Fruit fly (Drosophila melanogaster) whole organism, pupa: Measurements from ENCODE around the gene loj.

ENCODE experiments used
- CG10348 ChIP-seq: fragments of 200-800 bp; sonication (Bioruptor generic); IDR thresholded peaks from 2 replicates; pipeline ENCODE4 v1.3.6; 2022; ENCODE audit warnings: missing biosample characterization, missing genetic modification characterization
- CG12605 ChIP-seq: fragments of 200-800 bp; sonication (Bioruptor generic); IDR thresholded peaks from 2 replicates; pipeline ENCODE4 v1.3.6; 2022; ENCODE audit warnings: missing biosample characterization, missing genetic modification characterization
- CG13204 ChIP-seq: fragments of 200-800 bp; sonication (Bioruptor generic); optimal IDR thresholded peaks from 2 replicates; lab custom pipeline; 2018; ENCODE audit warnings: missing biosample characterization, mild to moderate bottlenecking, missing genetic modification characterization, moderate library complexity
- CG14655 ChIP-seq: fragments of 200-800 bp; sonication (Bioruptor generic); optimal IDR thresholded peaks from 3 replicates; lab custom pipeline; 2017; ENCODE audit warnings: mild to moderate bottlenecking, missing biosample characterization, missing genetic modification reagents, missing genetic modification characterization
- CG15710 ChIP-seq: fragments of 200-800 bp; sonication (Bioruptor generic); optimal IDR thresholded peaks from 2 replicates; lab custom pipeline; 2018; ENCODE audit warnings: missing biosample characterization, mild to moderate bottlenecking, missing genetic modification characterization, moderate library complexity
- CG17806 ChIP-seq: fragments of 200-800 bp; sonication (Bioruptor generic); optimal IDR thresholded peaks from 2 replicates; lab custom pipeline; 2018; ENCODE audit warnings: missing biosample characterization, mild to moderate bottlenecking, missing genetic modification characterization, moderate library complexity
- CG32121 ChIP-seq: fragments of 200-800 bp; sonication (Bioruptor generic); IDR thresholded peaks from 2 replicates; pipeline ENCODE4 v1.3.6; 2022; ENCODE audit warnings: missing biosample characterization, missing genetic modification characterization
- CG34367 ChIP-seq: fragments of 200-800 bp; sonication (Bioruptor generic); optimal IDR thresholded peaks from 2 replicates; lab custom pipeline; 2018; ENCODE audit warnings: missing biosample characterization, mild to moderate bottlenecking, missing genetic modification characterization
- CG4496 ChIP-seq: fragments of 200-800 bp; sonication (Bioruptor generic); IDR thresholded peaks from 3 replicates; pipeline ENCODE4 v1.3.6; 2022; ENCODE audit warnings: missing biosample characterization, missing genetic modification characterization
- CG8159 ChIP-seq: fragments of 200-800 bp; sonication (Bioruptor generic); optimal IDR thresholded peaks from 3 replicates; lab custom pipeline; 2018; ENCODE audit warnings: missing biosample characterization, mild to moderate bottlenecking, missing genetic modification characterization, moderate library complexity
- CG8301 ChIP-seq: fragments of 200-800 bp; sonication (Bioruptor generic); optimal IDR thresholded peaks from 2 replicates; lab custom pipeline; 2018; ENCODE audit warnings: missing biosample characterization, mild to moderate bottlenecking, missing genetic modification characterization
- CG9948 ChIP-seq: fragments of 200-800 bp; sonication (Bioruptor generic); optimal IDR thresholded peaks from 2 replicates; lab custom pipeline; 2018; ENCODE audit warnings: missing biosample characterization, mild to moderate bottlenecking, missing genetic modification characterization, moderate library complexity
- D1 ChIP-seq: fragments of 200-800 bp; sonication (Bioruptor generic); optimal IDR thresholded peaks from 2 replicates; lab custom pipeline; 2018; ENCODE audit warnings: missing biosample characterization, mild to moderate bottlenecking, missing genetic modification characterization, moderate library complexity
- EcR ChIP-seq: fragments of 200-800 bp; sonication (Bioruptor generic); optimal IDR thresholded peaks from 3 replicates; lab custom pipeline; 2019; ENCODE audit warnings: missing biosample characterization, missing genetic modification characterization, mild to moderate bottlenecking, moderate library complexity, missing genetic modification reagents
- Ets98B ChIP-seq: fragments of 200-800 bp; sonication (Bioruptor generic); IDR thresholded peaks from 2 replicates; pipeline ENCODE4 v1.3.6; 2022; ENCODE audit warnings: missing biosample characterization, missing genetic modification characterization
- Pif1A ChIP-seq: fragments of 200-800 bp; sonication (Bioruptor generic); optimal IDR thresholded peaks from 3 replicates; lab custom pipeline; 2016; ENCODE audit warnings: missing biosample characterization, missing genetic modification characterization
- Pif1B ChIP-seq: fragments of 200-800 bp; sonication (Bioruptor generic); optimal IDR thresholded peaks from 3 replicates; lab custom pipeline; 2016; ENCODE audit warnings: missing biosample characterization, missing genetic modification characterization
- Snoo ChIP-seq: fragments of 200-800 bp; sonication (Bioruptor generic); optimal IDR thresholded peaks from 3 replicates; lab custom pipeline; 2017; ENCODE audit warnings: missing biosample characterization, mild to moderate bottlenecking, missing genetic modification characterization, inconsistent platforms
- fd96Ca ChIP-seq: fragments of 200-800 bp; sonication (Bioruptor generic); IDR thresholded peaks from 3 replicates; pipeline ENCODE4 v1.3.6; 2022; ENCODE audit warnings: missing biosample characterization, missing genetic modification characterization
- gl ChIP-seq: fragments of 200-800 bp; sonication (Bioruptor generic); optimal IDR thresholded peaks from 2 replicates; lab custom pipeline; 2018; ENCODE audit warnings: missing biosample characterization, mild to moderate bottlenecking, missing genetic modification characterization
- rn ChIP-seq: fragments of 200-800 bp; sonication (Bioruptor generic); IDR thresholded peaks from 2 replicates; pipeline ENCODE4 v1.3.6; 2022; ENCODE audit warnings: missing biosample characterization, missing genetic modification characterization

Gene loj

dm6 chr3L:6094697-6095096, at the start of gene loj, which contains the start of gene CG10467:
TSS of gene loj (plus strand) at chr3L:6094987.
TSS of gene CG10467 (minus strand) at chr3L:6094747.
- TF ChIP-seq CG12605 (GFP tag; lab: Robert Waterston, UW): peak; percentile 81
- peak; percentile 87 for TF ChIP-seq fd96Ca (GFP tag; lab: Robert Waterston, UW)
- no peak for TF ChIP-seq EcR (GFP tag; lab: Kevin White, UChicago)
- TF ChIP-seq CG32121: peak; percentile 86
- TF ChIP-seq Pif1A: peak; percentile 74
- peak; percentile 82 for TF ChIP-seq CG8301
- TF ChIP-seq rn: peak; percentile 95
- peak; percentile 88 for TF ChIP-seq CG15710
- peak; percentile 91 for TF ChIP-seq CG8159
- TF ChIP-seq D1 (tag; lab: Kevin White, UChicago): peak; percentile 78
- TF ChIP-seq CG4496: peak; percentile 96
- TF ChIP-seq CG34367: peak; percentile 85
- TF ChIP-seq CG14655: peak; percentile 88
- peak; percentile 37 for TF ChIP-seq gl
- TF ChIP-seq CG10348 (GFP tag; lab: Robert Waterston, UW): peak; percentile 87
- no peak for TF ChIP-seq CG13204 (GFP tag; lab: Kevin White, UChicago)
- peak; percentile 86 for TF ChIP-seq Snoo
- TF ChIP-seq Pif1B (GFP tag; lab: Kevin White, UChicago): peak; percentile 72
- peak; percentile 94 for TF ChIP-seq CG9948
- peak; percentile 88 for TF ChIP-seq Ets98B
- peak; percentile 94 for TF ChIP-seq CG17806

DNA sequence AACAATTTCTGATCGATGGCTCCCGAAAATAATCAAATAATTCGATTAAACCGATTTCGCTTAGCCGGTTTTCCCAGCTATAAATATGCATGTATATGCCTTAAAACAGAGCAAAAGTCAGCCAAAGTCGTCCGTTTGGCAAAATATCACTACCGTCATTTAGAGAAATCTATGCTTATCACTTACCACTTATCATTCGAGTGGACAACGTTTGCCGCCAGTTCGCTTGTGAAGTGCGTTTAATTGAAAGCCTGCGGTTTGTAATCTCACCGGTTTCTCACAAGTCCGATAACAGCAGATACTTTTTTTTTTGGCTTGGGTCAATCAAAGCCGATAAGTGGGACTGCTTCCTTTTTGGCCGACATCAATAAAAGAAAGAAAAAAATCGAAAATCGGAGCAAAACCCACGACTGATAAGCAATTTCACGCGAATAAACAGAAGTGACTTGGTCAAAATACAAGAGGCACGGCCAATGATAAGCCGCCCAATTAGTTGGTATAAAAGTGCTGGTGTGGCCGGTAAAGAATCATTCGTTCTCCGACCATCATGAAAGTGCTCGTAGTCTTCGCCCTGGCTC, 44.5 kb upstream of the loj start, which contains the start of gene Jon65Aiii:
Jon65Aiii (plus strand) TSS at position 528 of the 578 bp plus-strand sequence.
- TF ChIP-seq CG9948: no peak
- TF ChIP-seq CG15710: no peak

- TF ChIP-seq CG8301 (no peak), rn (no peak), Pif1B (GFP tag; lab: Kevin White, UChicago) (no peak), CG14655 (no peak), gl (no peak), Snoo (no peak)
- TF ChIP-seq, all 21 proteins: peak for 0
Measured at dm6 chr3L:6052021-6052420, 42.8 kb upstream of the loj start, which contains the start of gene Jon65Aii. TSS of gene Jon65Aii (plus strand) at chr3L:6052321.

- TF ChIP-seq CG17806: no peak
- TF ChIP-seq D1 (tag; lab: Kevin White, UChicago): no peak
- no peak for TF ChIP-seq CG4496
- no peak for TF ChIP-seq EcR (GFP tag; lab: Kevin White, UChicago)
- no peak for TF ChIP-seq CG8301
- no peak for TF ChIP-seq Ets98B
- no peak for TF ChIP-seq CG32121
- TF ChIP-seq CG8159: no peak
- TF ChIP-seq gl: no peak
- TF ChIP-seq CG10348 (GFP tag; lab: Robert Waterston, UW): no peak
- TF ChIP-seq, all 21 proteins: peak for 0
Measured at dm6 chr3L:6054343-6054742, 40.4 kb upstream of the loj start, which contains the start of gene Jon65Ai. TSS of gene Jon65Ai (minus strand) at chr3L:6054443.

DNA sequence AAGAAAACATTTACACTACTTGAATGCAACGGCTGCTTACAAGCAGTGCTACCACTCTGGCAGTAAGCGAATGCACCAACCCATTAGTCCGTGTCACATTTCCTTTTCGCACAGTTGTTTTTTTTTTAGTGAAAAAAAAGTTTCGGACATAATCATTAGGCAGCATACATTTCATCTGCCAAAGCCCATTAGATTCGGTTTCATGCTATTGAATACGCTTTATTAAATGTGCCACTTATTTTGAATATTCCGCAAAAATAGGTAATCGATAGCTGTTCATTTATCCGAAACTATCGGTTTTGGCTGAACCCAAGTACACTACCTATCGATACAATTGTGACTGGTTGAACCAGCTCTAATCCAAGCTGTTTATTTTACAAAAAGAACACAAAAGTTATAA, 40.0 kb upstream of the loj start, which contains the start of gene tant:
tant (plus strand) TSS at position 334 of the 400 bp plus-strand sequence.
- TF ChIP-seq CG8301 (no peak), Pif1B (GFP tag; lab: Kevin White, UChicago) (no peak), CG32121 (no peak), Ets98B (no peak), Pif1A (no peak), CG34367 (no peak), CG10348 (GFP tag; lab: Robert Waterston, UW) (no peak), gl (no peak), CG15710 (no peak), EcR (GFP tag; lab: Kevin White, UChicago) (no peak), CG14655 (no peak), CG9948 (no peak)

- no peak for TF ChIP-seq CG13204 (GFP tag; lab: Kevin White, UChicago)
- TF ChIP-seq CG17806: no peak
- TF ChIP-seq CG34367: peak; percentile 52
- TF ChIP-seq CG12605 (GFP tag; lab: Robert Waterston, UW): no peak
- TF ChIP-seq EcR (GFP tag; lab: Kevin White, UChicago): no peak
- no peak for TF ChIP-seq CG8301
- peak; percentile 7 for TF ChIP-seq CG8159
- peak; percentile 13 for TF ChIP-seq Snoo
- 0 out of 3 replicates have a peak, but pooled peaks have one; percentile 34 for TF ChIP-seq CG4496
Measured at dm6 chr3L:6059062-6059708, 35.6 kb upstream of the loj start, which contains the start of gene CG6592. TSS of gene CG6592 (plus strand) at chr3L:6059658.

- no peak for TF ChIP-seq Pif1B (GFP tag; lab: Kevin White, UChicago)
- no peak for TF ChIP-seq CG14655
- TF ChIP-seq CG15710: no peak
Measured at dm6 chr3L:6062860-6063607, 31.8 kb upstream of the loj start, which contains the start of gene CG10472. TSS of gene CG10472 (minus strand) at chr3L:6062910.
